1 worm cellular context compared by ENCODE assay signal in the genomic region with DNA sequence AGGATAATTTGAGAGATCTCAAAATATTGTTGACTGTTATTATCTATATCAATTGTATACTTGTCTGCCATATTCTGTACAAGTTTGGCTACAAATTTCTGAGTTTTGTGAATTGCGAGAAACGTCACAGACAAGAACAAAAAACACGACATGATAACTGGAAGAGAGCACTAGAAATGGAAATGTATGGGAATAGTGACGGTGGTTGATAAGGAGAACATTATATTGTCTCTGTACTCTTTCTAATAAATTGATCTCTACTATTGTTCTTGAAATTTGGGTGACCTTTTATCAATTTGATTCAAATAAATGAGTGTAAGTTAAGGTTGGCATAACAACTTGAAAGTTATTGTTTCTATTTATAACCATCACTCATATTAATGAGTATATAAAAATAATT.
TF ChIP-seq lines count a peak whose summit lies in the region.

No protein-coding gene starts in this region.

TF ChIP-seq in whole organism, L4 larva, 104 proteins besides CTCF, POLR2A, EP300 and RAD21 (continued from another document):
- TF ChIP-seq dmd-9 (GFP tag; IDR thresholded peaks at IDR 0.05; lab: Robert Waterston, UW) (no peak), nhr-11 (tag; optimal IDR thresholded peaks at IDR 0.05; lab: Kevin White, UChicago) (no peak), Y105C5A.15 (GFP tag; IDR thresholded peaks at IDR 0.05; lab: Robert Waterston, UW) (no peak), spr-3 (GFP tag; optimal IDR thresholded peaks at IDR 0.05; lab: Kevin White, UChicago) (no peak), vab-7 (GFP tag; IDR thresholded peaks at IDR 0.05; lab: Robert Waterston, UW) (no peak), unc-39 (tag; optimal IDR thresholded peaks at IDR 0.05; lab: Kevin White, UChicago) (no peak), Y48G9A.11 (GFP tag; IDR thresholded peaks at IDR 0.05; lab: Robert Waterston, UW) (no peak)
